Worm (Caenorhabditis elegans) whole organism, L4 larva: ENCODE results near the gene sdz-18.

Experiments
- F26F4.8 ChIP-seq: fragments of 200-800 bp; sonication (Bioruptor generic); conservative IDR thresholded peaks from 2 replicates; pipeline ENCODE4 v1.3.6; 2022; ENCODE audit warnings: missing genetic modification characterization, missing compliant biosample characterization
- T26A8.4 ChIP-seq: fragments of 200-800 bp; sonication (Bioruptor generic); IDR thresholded peaks from 2 replicates; pipeline ENCODE4 v1.3.6; 2022; ENCODE audit warnings: missing genetic modification characterization, missing compliant biosample characterization
- Y48G9A.11 ChIP-seq: fragments of 200-800 bp; sonication (Bioruptor generic); IDR thresholded peaks from 2 replicates; pipeline ENCODE4 v1.3.6; 2022; ENCODE audit warnings: missing genetic modification reagents, missing genetic modification characterization, missing compliant biosample characterization
- Y5F2A.4 ChIP-seq: fragments of 200-800 bp; sonication (Bioruptor generic); optimal IDR thresholded peaks from 2 replicates; lab custom pipeline; 2018; ENCODE audit warnings: mild to moderate bottlenecking, missing genetic modification characterization, missing compliant biosample characterization
- ZK337.2 ChIP-seq: fragments of 200-800 bp; sonication (Bioruptor generic); IDR thresholded peaks from 2 replicates; pipeline ENCODE4 v1.3.6; 2022; ENCODE audit warnings: missing genetic modification reagents, missing genetic modification characterization, missing compliant biosample characterization
- aha-1 ChIP-seq: fragments of 150-350 bp; peaks from one replicate; lab custom pipeline; 2014; ENCODE audit warnings: missing biosample characterization, missing genetic modification characterization
- arid-1 ChIP-seq: fragments of 200-800 bp; sonication (Bioruptor generic); conservative IDR thresholded peaks from 2 replicates; pipeline ENCODE4 v1.3.6; 2022; ENCODE audit warnings: missing genetic modification reagents, missing genetic modification characterization, missing compliant biosample characterization
- attf-4 ChIP-seq: sonication (generic microtip); optimal IDR thresholded peaks from 3 replicates; lab custom pipeline; 2017; ENCODE audit warnings: missing biosample characterization, missing genetic modification characterization
- ceh-28 ChIP-seq: fragments of 150-350 bp; optimal IDR thresholded peaks from 2 replicates; lab custom pipeline; 2014; ENCODE audit warnings: missing biosample characterization, missing genetic modification reagents, missing genetic modification characterization
- ceh-44 ChIP-seq: fragments of 200-800 bp; sonication (Bioruptor generic); IDR thresholded peaks from 2 replicates; pipeline ENCODE4 v1.3.6; 2022; ENCODE audit warnings: missing genetic modification reagents, missing genetic modification characterization, missing compliant biosample characterization
- cey-2 ChIP-seq: sonication (generic microtip); optimal IDR thresholded peaks from 3 replicates; lab custom pipeline; 2017; ENCODE audit warnings: missing genetic modification characterization, mild to moderate bottlenecking, missing compliant biosample characterization, antibody characterized with exemption, borderline replicate concordance; ENCODE audit not compliant: insufficient read depth
- ctbp-1 ChIP-seq: fragments of 200-800 bp; sonication (Bioruptor generic); IDR thresholded peaks from 2 replicates; pipeline ENCODE4 v1.3.6; 2022; ENCODE audit warnings: missing genetic modification reagents, missing genetic modification characterization, missing compliant biosample characterization
- daf-12 ChIP-seq: fragments of 150-350 bp; optimal IDR thresholded peaks from 2 replicates; lab custom pipeline; 2014; ENCODE audit warnings: missing biosample characterization, missing genetic modification reagents, missing genetic modification characterization
- daf-16 ChIP-seq, 3 experiments: sonication (generic microtip); optimal IDR thresholded peaks; 2 replicates each; lab custom pipeline; 2016 to 2017; ENCODE audit warnings: missing genetic modification characterization in 3 of 3, missing genetic modification reagents in 3 of 3, mild to moderate bottlenecking in 2 of 3, missing compliant biosample characterization in 2 of 3, missing biosample characterization in 1 of 3, moderate library complexity in 1 of 3
- dmd-8 ChIP-seq: fragments of 200-800 bp; sonication (Bioruptor generic); IDR thresholded peaks from 2 replicates; pipeline ENCODE4 v1.3.6; 2022; ENCODE audit warnings: missing genetic modification characterization, missing compliant biosample characterization
- dve-1 ChIP-seq: sonication (generic microtip); optimal IDR thresholded peaks from 2 replicates; lab custom pipeline; 2017; ENCODE audit warnings: antibody characterized with exemption, mild to moderate bottlenecking, missing genetic modification characterization, missing compliant biosample characterization; ENCODE audit not compliant: insufficient read depth
- egl-43 ChIP-seq: fragments of 200-800 bp; sonication (Bioruptor generic); IDR thresholded peaks from 2 replicates; pipeline ENCODE4 v1.3.6; 2022; ENCODE audit warnings: missing genetic modification reagents, missing genetic modification characterization, missing compliant biosample characterization
- fos-1 ChIP-seq: fragments of 150-350 bp; optimal IDR thresholded peaks from 2 replicates; lab custom pipeline; 2014; ENCODE audit warnings: missing biosample characterization, missing genetic modification characterization
- lim-7 ChIP-seq: fragments of 200-800 bp; sonication (Bioruptor generic); IDR thresholded peaks from 2 replicates; pipeline ENCODE4 v1.3.6; 2022; ENCODE audit warnings: missing genetic modification characterization, missing compliant biosample characterization
- lin-1 ChIP-seq: fragments of 200-800 bp; sonication (Bioruptor generic); IDR thresholded peaks from 2 replicates; pipeline ENCODE4 v1.3.6; 2022; ENCODE audit warnings: missing genetic modification reagents, missing genetic modification characterization, missing compliant biosample characterization
- lin-15B ChIP-seq: fragments of 150-350 bp; sonication (generic microtip); optimal IDR thresholded peaks from 3 replicates; lab custom pipeline; 2014; ENCODE audit warnings: missing biosample characterization, missing genetic modification characterization
- lin-29 ChIP-seq: fragments of 200-800 bp; sonication (Bioruptor generic); IDR thresholded peaks from 2 replicates; pipeline ENCODE4 v1.3.6; 2022; ENCODE audit warnings: missing genetic modification reagents, missing genetic modification characterization, missing compliant biosample characterization
- lin-39 ChIP-seq: fragments of 150-350 bp; optimal IDR thresholded peaks from 2 replicates; lab custom pipeline; 2014; ENCODE audit warnings: missing biosample characterization, missing genetic modification reagents, missing genetic modification characterization
- nhr-11 ChIP-seq: fragments of 150-350 bp; optimal IDR thresholded peaks from 2 replicates; lab custom pipeline; 2014; ENCODE audit warnings: missing biosample characterization, missing genetic modification characterization
- nhr-25 ChIP-seq: sonication (generic microtip); optimal IDR thresholded peaks from 2 replicates; lab custom pipeline; 2017; ENCODE audit warnings: missing genetic modification characterization, mild to moderate bottlenecking, missing compliant biosample characterization, antibody characterized with exemption, moderate library complexity, borderline replicate concordance; ENCODE audit not compliant: insufficient read depth
- nhr-28 ChIP-seq: fragments of 150-350 bp; optimal IDR thresholded peaks from 2 replicates; lab custom pipeline; 2014; ENCODE audit warnings: missing biosample characterization, missing genetic modification characterization
- nhr-41 ChIP-seq: fragments of 200-800 bp; sonication (Bioruptor generic); IDR thresholded peaks from 2 replicates; pipeline ENCODE4 v1.3.6; 2022; ENCODE audit warnings: missing genetic modification reagents, missing genetic modification characterization, missing compliant biosample characterization
- nhr-77 ChIP-seq: fragments of 150-350 bp; optimal IDR thresholded peaks from 2 replicates; lab custom pipeline; 2014; ENCODE audit warnings: missing biosample characterization, missing genetic modification characterization
- rbr-2 ChIP-seq: sonication (generic microtip); optimal IDR thresholded peaks from 2 replicates; lab custom pipeline; 2016; ENCODE audit warnings: missing genotype, missing genetic modification characterization, missing compliant biosample characterization
- sdz-12 ChIP-seq: fragments of 200-800 bp; sonication (Bioruptor generic); optimal IDR thresholded peaks from 2 replicates; lab custom pipeline; 2018; ENCODE audit warnings: mild to moderate bottlenecking, missing genetic modification characterization, missing compliant biosample characterization
- set-16 ChIP-seq: fragments of 200-800 bp; sonication (Bioruptor generic); IDR thresholded peaks from 2 replicates; pipeline ENCODE4 v1.3.6; 2022; ENCODE audit warnings: missing genetic modification reagents, missing genetic modification characterization, missing compliant biosample characterization
- skn-1 ChIP-seq: fragments of 150-350 bp; optimal IDR thresholded peaks from 2 replicates; lab custom pipeline; 2014; ENCODE audit warnings: missing biosample characterization, missing genetic modification characterization
- spr-1 ChIP-seq: sonication (generic microtip); optimal IDR thresholded peaks from 2 replicates; lab custom pipeline; 2016; ENCODE audit warnings: mild to moderate bottlenecking, missing genetic modification characterization, missing compliant biosample characterization
- tag-97 ChIP-seq: fragments of 200-800 bp; sonication (Bioruptor generic); IDR thresholded peaks from 2 replicates; pipeline ENCODE4 v1.3.6; 2022; ENCODE audit warnings: missing genetic modification characterization, missing compliant biosample characterization
- unc-130 ChIP-seq: sonication (generic microtip); optimal IDR thresholded peaks from 2 replicates; lab custom pipeline; 2016; ENCODE audit warnings: missing genetic modification reagents, missing genetic modification characterization, missing compliant biosample characterization
- vab-7 ChIP-seq: fragments of 200-800 bp; sonication (Bioruptor generic); IDR thresholded peaks from 2 replicates; pipeline ENCODE4 v1.3.6; 2022; ENCODE audit warnings: missing genetic modification reagents, missing genetic modification characterization, missing compliant biosample characterization
- zfp-2 ChIP-seq: sonication (generic microtip); optimal IDR thresholded peaks from 2 replicates; lab custom pipeline; 2016; ENCODE audit warnings: mild to moderate bottlenecking, missing genetic modification characterization, missing compliant biosample characterization
- zfp-3 ChIP-seq: fragments of 200-800 bp; sonication (Bioruptor generic); conservative IDR thresholded peaks from 2 replicates; pipeline ENCODE4 v1.3.6; 2022; ENCODE audit warnings: missing genetic modification reagents, missing genetic modification characterization, missing compliant biosample characterization
- ztf-11 ChIP-seq: fragments of 150-350 bp; optimal IDR thresholded peaks from 2 replicates; lab custom pipeline; 2014; ENCODE audit warnings: missing biosample characterization, missing genetic modification characterization

sdz-18 gene

DNA sequence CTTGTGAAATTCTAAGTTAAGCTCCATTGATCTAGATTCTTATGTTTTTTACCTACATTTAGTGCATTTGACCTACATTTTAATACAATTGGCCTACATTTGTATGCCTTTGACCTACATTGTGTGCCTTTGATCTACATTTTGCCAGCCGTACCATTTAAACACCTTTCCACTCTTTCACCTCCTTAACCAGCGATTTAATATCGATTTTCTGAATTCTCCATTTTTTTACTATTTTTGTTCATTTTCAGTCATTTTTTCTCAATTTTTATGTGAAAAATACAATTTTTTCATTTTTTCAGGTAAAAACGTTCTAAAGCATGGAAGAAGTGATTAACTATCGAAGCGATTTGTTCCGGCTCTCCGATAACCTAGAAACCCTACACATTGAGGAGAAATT lies 6.7 kb upstream of the sdz-18 start, which contains the start of gene btb-7:
Gene btb-7, plus strand, starts transcription at position 301 of the 400 bp plus-strand sequence.
- TF ChIP-seq T26A8.4 (no peak), vab-7 (GFP tag; lab: Robert Waterston, UW) (no peak), set-16 (GFP tag; lab: Robert Waterston, UW) (no peak), attf-4 (no peak), Y48G9A.11 (GFP tag; lab: Robert Waterston, UW) (no peak), lin-15B (tag; lab: Kevin White, UChicago) (no peak), ztf-11 (no peak), lin-1 (no peak), nhr-25 (no peak), ceh-28 (tag; lab: Kevin White, UChicago) (no peak), daf-16 (GFP tag; optimal IDR thresholded peaks at IDR 0.05; lab: Kevin White, UChicago) (no peak), daf-16 (tag; optimal IDR thresholded peaks at IDR 0.05; lab: Kevin White, UChicago) (no peak), lin-29 (GFP tag; lab: Robert Waterston, UW) (no peak), zfp-3 (GFP tag; lab: Robert Waterston, UW) (no peak), dmd-8 (no peak), unc-130 (GFP tag; lab: Kevin White, UChicago) (no peak), aha-1 (tag; lab: Kevin White, UChicago) (no peak)

DNA sequence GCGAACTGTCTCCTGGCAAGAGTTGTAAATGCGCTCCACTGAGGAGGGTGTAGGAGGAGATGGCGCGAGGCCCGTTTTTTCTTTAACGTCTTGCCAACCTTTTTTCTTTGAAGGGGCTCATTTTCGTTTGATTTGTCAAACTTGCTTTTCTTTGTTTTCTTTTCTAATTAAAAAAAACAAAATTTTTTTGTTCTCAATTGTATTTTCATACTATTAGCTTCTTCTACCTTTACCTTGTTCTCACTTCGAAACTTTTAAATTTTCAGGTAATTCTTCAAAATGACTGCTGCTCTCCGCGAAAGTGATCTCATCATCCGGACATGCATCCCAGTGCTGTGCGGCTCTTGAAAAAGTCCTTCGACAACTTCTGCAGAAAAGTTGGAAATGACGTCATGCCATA lies 3.7 kb upstream of the sdz-18 start, which contains the start of gene fbxa-184:
Gene fbxa-184, plus strand, starts transcription at position 301 of the 400 bp plus-strand sequence.
- TF ChIP-seq aha-1 (tag; lab: Kevin White, UChicago) (peak; percentile 28), spr-1 (tag; lab: Kevin White, UChicago) (no peak), tag-97 (GFP tag; lab: Robert Waterston, UW) (no peak), ZK337.2 (GFP tag; lab: Robert Waterston, UW) (no peak)

DNA sequence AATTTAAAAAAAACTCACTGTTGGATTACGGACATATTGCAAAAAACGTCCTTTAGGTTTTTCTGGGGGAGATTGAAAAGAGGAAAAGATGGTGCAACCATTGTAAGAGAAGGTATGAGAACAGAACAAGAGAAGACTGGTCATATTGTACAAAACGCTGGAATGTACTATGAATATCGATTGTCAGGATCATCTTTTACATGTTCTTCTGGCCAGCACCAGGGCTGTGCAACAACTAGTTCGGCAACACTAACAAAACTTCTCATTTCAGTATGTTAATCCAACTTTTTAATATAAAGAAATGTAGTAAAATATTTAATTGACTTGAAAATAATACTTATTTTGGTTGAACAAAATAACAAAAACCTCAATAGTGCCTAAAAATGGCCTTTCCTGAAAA lies 2.9 kb downstream of the sdz-18 start, which contains the start of gene fbxb-47:
Gene fbxb-47, minus strand, starts transcription at position 101 of the 400 bp plus-strand sequence.
- TF ChIP-seq arid-1 (GFP tag; lab: Robert Waterston, UW) (no peak), nhr-77 (no peak), nhr-11 (tag; lab: Kevin White, UChicago) (no peak), ZK337.2 (GFP tag; lab: Robert Waterston, UW) (no peak), dve-1 (tag; lab: Kevin White, UChicago) (no peak), skn-1 (tag; lab: Kevin White, UChicago) (no peak), egl-43 (GFP tag; lab: Robert Waterston, UW) (no peak)

DNA sequence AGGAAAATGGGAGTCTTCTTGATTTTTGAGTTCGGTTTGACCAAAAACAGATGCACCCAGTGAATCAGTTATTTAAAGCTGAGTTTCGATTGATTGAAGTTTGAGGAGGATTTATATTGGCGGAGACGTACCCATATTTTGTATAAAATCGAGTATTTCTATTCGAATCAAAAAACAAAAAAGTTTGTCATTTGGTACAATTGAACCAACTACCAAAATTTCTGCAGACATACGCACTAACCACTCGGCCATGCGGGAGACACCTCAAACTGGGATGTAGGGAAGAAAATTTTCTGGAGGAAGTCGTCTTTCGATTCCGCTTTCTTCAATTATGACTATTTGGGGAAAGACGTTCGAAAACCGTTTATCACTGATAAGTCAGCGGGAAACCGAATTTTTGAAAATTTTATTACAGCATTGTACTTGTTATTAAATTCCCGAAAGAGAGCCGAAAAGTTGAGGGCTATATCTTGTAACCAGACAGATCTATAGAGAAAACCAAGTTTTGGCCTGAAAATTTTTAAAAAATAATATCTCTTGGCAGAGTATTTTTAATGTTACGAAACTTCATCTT lies 5.7 kb downstream of the sdz-18 start:
- 0 out of 2 replicates have a peak, but pooled peaks have one; percentile 48 for TF ChIP-seq dmd-8

DNA sequence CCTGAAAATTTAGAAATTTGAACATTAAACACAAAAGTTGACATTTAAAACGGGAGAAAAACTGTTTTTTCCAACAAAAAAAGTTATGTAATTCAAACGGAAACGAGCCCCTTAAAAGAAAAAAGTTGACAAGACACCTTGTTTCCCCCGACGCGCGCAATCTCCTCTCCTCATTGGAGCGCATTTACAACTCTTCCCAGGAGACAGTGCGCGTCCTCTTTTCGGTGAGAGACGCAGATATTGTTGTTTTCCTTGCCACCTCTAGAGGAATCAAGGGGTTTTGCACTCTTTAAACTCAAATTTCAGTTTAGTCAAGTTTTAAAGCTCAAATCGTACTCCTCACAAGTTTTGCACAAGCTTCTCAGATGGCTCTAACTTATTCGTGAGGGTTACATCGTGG lies 10.4 kb downstream of the sdz-18 start, which contains the start of gene F58E1.13:
Gene F58E1.13, minus strand, starts transcription at position 12 of the 400 bp plus-strand sequence.
- no peak for TF ChIP-seq F26F4.8 (GFP tag; lab: Robert Waterston, UW)
- no peak for TF ChIP-seq zfp-2 (tag; lab: Kevin White, UChicago)
- no peak for TF ChIP-seq fos-1
- no peak for TF ChIP-seq nhr-41 (GFP tag; lab: Robert Waterston, UW)
- no peak for TF ChIP-seq T26A8.4
- no peak for TF ChIP-seq nhr-28 (tag; lab: Kevin White, UChicago)
- no peak for TF ChIP-seq ctbp-1
- TF ChIP-seq unc-130 (GFP tag; lab: Kevin White, UChicago) = no peak
- TF ChIP-seq daf-12 (tag; lab: Kevin White, UChicago) = no peak
- TF ChIP-seq Y5F2A.4 (GFP tag; lab: Kevin White, UChicago) = no peak
- no peak for TF ChIP-seq nhr-77
- TF ChIP-seq lin-39 = no peak
- TF ChIP-seq cey-2 = no peak
- no peak for TF ChIP-seq ceh-44 (GFP tag; lab: Robert Waterston, UW)
- TF ChIP-seq spr-1 (tag; lab: Kevin White, UChicago) = no peak
- TF ChIP-seq rbr-2 = no peak
- TF ChIP-seq sdz-12 (GFP tag; lab: Kevin White, UChicago) = no peak
- TF ChIP-seq lim-7 (GFP tag; lab: Robert Waterston, UW) = no peak
- TF ChIP-seq, all 104 proteins: peak for 0
